Worm (Caenorhabditis elegans) whole organism, L3 larva: ENCODE results near the gene glrx-21.

ENCODE experiments used
- R02D3.7 ChIP-seq: fragments of 150-350 bp; optimal IDR thresholded peaks from 2 replicates; lab custom pipeline; 2014; ENCODE audit warnings: missing biosample characterization, missing genetic modification characterization
- ZK546.5 ChIP-seq: sonication (generic microtip); optimal IDR thresholded peaks from 2 replicates; lab custom pipeline; 2017; ENCODE audit warnings: missing biosample characterization, missing genetic modification characterization
- aly-2 ChIP-seq: fragments of 150-350 bp; optimal IDR thresholded peaks from 2 replicates; lab custom pipeline; 2014; ENCODE audit warnings: missing biosample characterization, missing genetic modification characterization
- ama-1 ChIP-seq: fragments of 150-350 bp; optimal IDR thresholded peaks from 2 replicates; lab custom pipeline; 2018
- ceh-16 ChIP-seq: sonication (generic microtip); optimal IDR thresholded peaks from 2 replicates; lab custom pipeline; 2017; ENCODE audit warnings: missing biosample characterization, missing genetic modification characterization
- ceh-28 ChIP-seq: fragments of 150-350 bp; optimal IDR thresholded peaks from 2 replicates; lab custom pipeline; 2014; ENCODE audit warnings: missing biosample characterization, missing genetic modification reagents, missing genetic modification characterization
- ceh-82 ChIP-seq: fragments of 150-350 bp; optimal IDR thresholded peaks from 2 replicates; lab custom pipeline; 2014; ENCODE audit warnings: missing biosample characterization, missing genetic modification characterization
- ceh-9 ChIP-seq: sonication (generic microtip); optimal IDR thresholded peaks from 2 replicates; lab custom pipeline; 2018; ENCODE audit warnings: missing biosample characterization, missing genetic modification characterization
- daf-12 ChIP-seq: fragments of 150-350 bp; optimal IDR thresholded peaks from 2 replicates; lab custom pipeline; 2014; ENCODE audit warnings: missing biosample characterization, missing genetic modification reagents, missing genetic modification characterization
- egl-27 ChIP-seq: sonication (generic microtip); optimal IDR thresholded peaks from 4 replicates; lab custom pipeline; 2017; ENCODE audit warnings: missing biosample characterization, missing genetic modification reagents, missing genetic modification characterization
- egl-5 ChIP-seq: fragments of 150-350 bp; optimal IDR thresholded peaks from 2 replicates; lab custom pipeline; 2017; ENCODE audit warnings: missing biosample characterization, missing genetic modification reagents, missing genetic modification characterization, inconsistent platforms
- elt-1 ChIP-seq: fragments of 150-350 bp; optimal IDR thresholded peaks from 2 replicates; lab custom pipeline; 2014; ENCODE audit warnings: missing biosample characterization, missing genetic modification characterization
- elt-2 ChIP-seq: sonication (generic microtip); optimal IDR thresholded peaks from 2 replicates; lab custom pipeline; 2016; ENCODE audit warnings: missing genetic modification reagents, mild to moderate bottlenecking, missing genetic modification characterization, missing compliant biosample characterization
- elt-3 ChIP-seq, 3 experiments: fragments of 150-350 bp in 1 of 3; sonication (generic microtip) in 2 of 3; optimal IDR thresholded peaks; 2 replicates in 2 of 3; 4 replicates in 1 of 3; lab custom pipeline; 2014 to 2017; ENCODE audit warnings: missing biosample characterization in 3 of 3, missing genetic modification characterization in 3 of 3
- eor-1 ChIP-seq, 2 experiments: fragments of 150-350 bp; optimal IDR thresholded peaks; 2 replicates each; lab custom pipeline; 2014 to 2018; ENCODE audit warnings: missing biosample characterization in 2 of 2, missing genetic modification characterization in 2 of 2
- fkh-10 ChIP-seq: sonication (generic microtip); optimal IDR thresholded peaks from 2 replicates; lab custom pipeline; 2017; ENCODE audit warnings: missing biosample characterization, missing genetic modification reagents, missing genetic modification characterization
- fkh-2 ChIP-seq: fragments of 150-350 bp; optimal IDR thresholded peaks from 2 replicates; lab custom pipeline; 2014; ENCODE audit warnings: missing biosample characterization, missing genetic modification reagents, missing genetic modification characterization
- fos-1 ChIP-seq: fragments of 150-350 bp; optimal IDR thresholded peaks from 2 replicates; lab custom pipeline; 2014; ENCODE audit warnings: missing biosample characterization, missing genetic modification characterization
- hmg-11 ChIP-seq: sonication (generic microtip); optimal IDR thresholded peaks from 2 replicates; lab custom pipeline; 2016; ENCODE audit warnings: missing genetic modification characterization, missing compliant biosample characterization
- jun-1 ChIP-seq: fragments of 150-350 bp; optimal IDR thresholded peaks from 2 replicates; lab custom pipeline; 2014; ENCODE audit warnings: missing biosample characterization, missing genetic modification reagents, missing genetic modification characterization
- lin-15B ChIP-seq: fragments of 150-350 bp; optimal IDR thresholded peaks from 2 replicates; lab custom pipeline; 2014; ENCODE audit warnings: missing biosample characterization, missing genetic modification characterization
- lin-39 ChIP-seq: fragments of 150-350 bp; optimal IDR thresholded peaks from 2 replicates; lab custom pipeline; 2018; ENCODE audit warnings: missing biosample characterization, missing genetic modification reagents, missing genetic modification characterization
- lsy-12 ChIP-seq: sonication (generic microtip); optimal IDR thresholded peaks from 2 replicates; lab custom pipeline; 2016; ENCODE audit warnings: mild to moderate bottlenecking, missing genetic modification characterization, missing compliant biosample characterization
- mdl-1 ChIP-seq: fragments of 150-350 bp; optimal IDR thresholded peaks from 2 replicates; lab custom pipeline; 2014; ENCODE audit warnings: missing biosample characterization, missing genetic modification characterization
- mml-1 ChIP-seq: fragments of 150-350 bp; sonication (generic microtip); optimal IDR thresholded peaks from 3 replicates; lab custom pipeline; 2014; ENCODE audit warnings: missing biosample characterization, missing genetic modification characterization
- nfya-1 ChIP-seq: sonication (generic microtip); optimal IDR thresholded peaks from 2 replicates; lab custom pipeline; 2017; ENCODE audit warnings: missing genetic modification characterization, mild to moderate bottlenecking, missing compliant biosample characterization, antibody characterized with exemption, moderate library complexity; ENCODE audit not compliant: insufficient read depth
- nhr-11 ChIP-seq: fragments of 150-350 bp; optimal IDR thresholded peaks from 2 replicates; lab custom pipeline; 2014; ENCODE audit warnings: missing biosample characterization, missing genetic modification characterization
- nhr-12 ChIP-seq: fragments of 150-350 bp; optimal IDR thresholded peaks from 2 replicates; lab custom pipeline; 2014; ENCODE audit warnings: missing biosample characterization, missing genetic modification characterization
- nhr-23 ChIP-seq: fragments of 150-350 bp; optimal IDR thresholded peaks from 2 replicates; lab custom pipeline; 2014; ENCODE audit warnings: missing biosample characterization, missing genetic modification reagents, missing genetic modification characterization
- nhr-237 ChIP-seq: fragments of 150-350 bp; optimal IDR thresholded peaks from 2 replicates; lab custom pipeline; 2014; ENCODE audit warnings: missing biosample characterization, missing genetic modification characterization
- nhr-25 ChIP-seq: sonication (generic microtip); optimal IDR thresholded peaks from 2 replicates; lab custom pipeline; 2017; ENCODE audit warnings: missing biosample characterization, missing genetic modification characterization
- nhr-28 ChIP-seq: fragments of 150-350 bp; optimal IDR thresholded peaks from 2 replicates; lab custom pipeline; 2014; ENCODE audit warnings: missing biosample characterization, missing genetic modification characterization
- nhr-43 ChIP-seq: sonication (generic microtip); optimal IDR thresholded peaks from 2 replicates; lab custom pipeline; 2016; ENCODE audit warnings: mild to moderate bottlenecking, missing genetic modification characterization, missing compliant biosample characterization; ENCODE audit not compliant: poor library complexity, severe bottlenecking
- nhr-67 ChIP-seq: fragments of 150-350 bp; optimal IDR thresholded peaks from 2 replicates; lab custom pipeline; 2014; ENCODE audit warnings: missing biosample characterization, missing genetic modification characterization
- nhr-76 ChIP-seq: fragments of 150-350 bp; sonication (generic microtip); optimal IDR thresholded peaks from 5 replicates; lab custom pipeline; 2014; ENCODE audit warnings: missing biosample characterization, missing genetic modification characterization
- nhr-77 ChIP-seq: fragments of 150-350 bp; optimal IDR thresholded peaks from 2 replicates; lab custom pipeline; 2014; ENCODE audit warnings: missing biosample characterization, missing genetic modification characterization
- pha-4 ChIP-seq: fragments of 150-350 bp; optimal IDR thresholded peaks from 2 replicates; lab custom pipeline; 2014; ENCODE audit warnings: missing biosample characterization, missing genetic modification reagents, missing genetic modification characterization
- pqm-1 ChIP-seq: fragments of 150-350 bp; optimal IDR thresholded peaks from 2 replicates; lab custom pipeline; 2017; ENCODE audit warnings: missing biosample characterization, missing genetic modification characterization, inconsistent platforms
- sea-2 ChIP-seq: fragments of 150-350 bp; sonication (generic microtip); optimal IDR thresholded peaks from 4 replicates; lab custom pipeline; 2014; ENCODE audit warnings: missing biosample characterization, missing genetic modification reagents, missing genetic modification characterization
- skn-1 ChIP-seq: fragments of 150-350 bp; optimal IDR thresholded peaks from 2 replicates; lab custom pipeline; 2014; ENCODE audit warnings: missing biosample characterization, missing genetic modification characterization
- snpc-4 ChIP-seq: fragments of 150-350 bp; optimal IDR thresholded peaks from 2 replicates; lab custom pipeline; 2014; ENCODE audit warnings: missing biosample characterization, missing genetic modification characterization
- tbx-2 ChIP-seq: sonication (generic microtip); optimal IDR thresholded peaks from 2 replicates; lab custom pipeline; 2016; ENCODE audit warnings: mild to moderate bottlenecking, missing genetic modification characterization, missing compliant biosample characterization
- unc-39 ChIP-seq: sonication (generic microtip); optimal IDR thresholded peaks from 4 replicates; lab custom pipeline; 2017; ENCODE audit warnings: missing biosample characterization, missing genetic modification characterization
- unc-62 ChIP-seq: fragments of 150-350 bp; sonication (generic microtip); optimal IDR thresholded peaks from 4 replicates; lab custom pipeline; 2014; ENCODE audit warnings: missing biosample characterization, missing genetic modification reagents, missing genetic modification characterization
- zag-1 ChIP-seq: fragments of 150-350 bp; optimal IDR thresholded peaks from 2 replicates; lab custom pipeline; 2014; ENCODE audit warnings: missing biosample characterization, missing genetic modification characterization
- ztf-11 ChIP-seq: fragments of 150-350 bp; optimal IDR thresholded peaks from 2 replicates; lab custom pipeline; 2014; ENCODE audit warnings: missing biosample characterization, missing genetic modification characterization
- ztf-4 ChIP-seq: fragments of 150-350 bp; optimal IDR thresholded peaks from 2 replicates; lab custom pipeline; 2014; ENCODE audit warnings: missing biosample characterization, missing genetic modification characterization

Gene glrx-21

ce11 chrIII:5371226-5371926, 25.5 kb upstream of the glrx-21 start, which contains the start of gene szy-2:
Gene szy-2 (minus strand): TSS chrIII:5371276.
- no peak for TF ChIP-seq pha-4 (tag; lab: Kevin White, UChicago)
- peak; percentile 64 for TF ChIP-seq lin-39 (tag; lab: Kevin White, UChicago)

DNA sequence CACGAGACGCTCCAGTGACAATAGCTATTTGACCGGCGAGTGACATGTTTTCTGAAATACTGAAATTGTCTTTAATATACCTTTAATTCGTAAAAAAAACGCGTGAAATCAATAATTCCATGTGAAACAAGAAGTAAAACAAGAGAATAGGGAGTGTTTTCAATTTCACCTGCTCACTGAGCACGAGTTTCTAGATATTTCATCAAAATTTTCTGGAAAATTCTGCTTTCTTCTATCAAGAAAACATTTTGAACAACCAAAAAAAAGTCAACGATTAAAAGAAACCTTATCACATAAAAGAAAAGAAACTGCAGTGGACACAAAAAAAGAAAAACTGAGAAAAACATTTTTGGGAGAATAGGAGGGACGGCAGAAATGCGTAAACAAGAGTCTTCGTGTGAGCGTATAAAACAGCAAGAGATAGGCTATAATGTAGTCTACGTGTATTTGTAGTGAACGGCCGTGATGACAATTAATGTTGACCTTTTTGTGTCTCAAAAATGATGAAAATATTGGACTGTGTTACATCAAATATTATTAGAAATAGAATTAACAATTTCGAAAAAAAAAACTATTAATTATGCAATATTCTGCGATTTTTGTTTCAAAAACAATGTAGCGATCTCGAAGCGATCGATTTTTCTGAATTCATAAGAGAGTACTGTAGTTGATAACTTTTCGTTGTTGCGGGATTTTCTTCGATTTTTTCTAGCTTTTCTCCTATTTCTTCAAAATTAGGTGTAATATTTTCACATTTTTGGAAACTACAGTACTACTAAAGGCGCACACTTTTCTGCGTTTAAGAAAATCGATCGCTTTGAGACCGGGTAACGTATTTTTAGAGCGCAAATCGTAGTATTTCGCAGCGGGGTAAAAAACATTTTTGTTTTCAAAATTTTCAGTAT, 22.3 kb upstream of the glrx-21 start, which contains the start of gene dhs-9:
Gene dhs-9 (minus strand): TSS at position 51 of the 905 bp plus-strand sequence.
- TF ChIP-seq eor-1 (tag; optimal IDR thresholded peaks at IDR 0.05; lab: Kevin White, UChicago), result no peak
- TF ChIP-seq nfya-1, result peak; percentile 10
- no peak for TF ChIP-seq nhr-237 (tag; lab: Kevin White, UChicago)
- TF ChIP-seq mdl-1 (tag; lab: Kevin White, UChicago), result no peak
- TF ChIP-seq aly-2 (tag; lab: Kevin White, UChicago), result no peak
- no peak for TF ChIP-seq fkh-2 (tag; lab: Kevin White, UChicago)
- no peak for TF ChIP-seq nhr-23 (tag; lab: Kevin White, UChicago)
- TF ChIP-seq elt-1 (tag; lab: Kevin White, UChicago), result no peak
- TF ChIP-seq nhr-12 (tag; lab: Kevin White, UChicago), result no peak
- peak; percentile 85 for TF ChIP-seq pha-4 (tag; lab: Kevin White, UChicago)
- no peak for TF ChIP-seq jun-1
- TF ChIP-seq ztf-4 (tag; lab: Kevin White, UChicago), result no peak
- TF ChIP-seq zag-1 (tag; lab: Kevin White, UChicago), result no peak
- TF ChIP-seq unc-62, result no peak
- no peak for TF ChIP-seq ceh-9 (tag; lab: Kevin White, UChicago)
- peak; percentile 46 for TF ChIP-seq egl-5
- no peak for TF ChIP-seq R02D3.7 (tag; lab: Kevin White, UChicago)
- TF ChIP-seq fos-1 (tag; lab: Kevin White, UChicago), result no peak
- TF ChIP-seq ztf-11 (tag; lab: Kevin White, UChicago), result no peak
- TF ChIP-seq elt-3 (tag; optimal IDR thresholded peaks at IDR 0.05; lab: Kevin White, UChicago), result no peak
- TF ChIP-seq ceh-28 (tag; lab: Kevin White, UChicago), result no peak
- peak; percentile 16 for TF ChIP-seq snpc-4 (tag; lab: Kevin White, UChicago)
- TF ChIP-seq fkh-10, result no peak
- TF ChIP-seq nhr-25, result no peak
- no peak for TF ChIP-seq lin-15B
- TF ChIP-seq nhr-28 (tag; lab: Kevin White, UChicago), result no peak
- no peak for TF ChIP-seq lsy-12 (tag; lab: Kevin White, UChicago)
- no peak for TF ChIP-seq ceh-16 (tag; lab: Kevin White, UChicago)
- peak; percentile 86 for TF ChIP-seq skn-1 (tag; lab: Kevin White, UChicago)
- peak; percentile 69 for TF ChIP-seq nhr-43 (tag; lab: Kevin White, UChicago)
- TF ChIP-seq pqm-1 (tag; lab: Kevin White, UChicago), result peak; percentile 54
- no peak for TF ChIP-seq nhr-76 (tag; lab: Kevin White, UChicago)
- no peak for TF ChIP-seq ceh-82 (tag; lab: Kevin White, UChicago)
- TF ChIP-seq ZK546.5, result no peak
- no peak for TF ChIP-seq sea-2
- no peak for TF ChIP-seq nhr-11 (tag; lab: Kevin White, UChicago)
- peak; percentile 62 for TF ChIP-seq elt-2 (tag; lab: Kevin White, UChicago)
- TF ChIP-seq hmg-11, result peak; percentile 1
- no peak for TF ChIP-seq lin-39 (tag; lab: Kevin White, UChicago)
- no peak for TF ChIP-seq unc-39 (tag; lab: Kevin White, UChicago)
- TF ChIP-seq mml-1, result no peak
- TF ChIP-seq ama-1 (lab: Kevin White, UChicago), result no peak
- no peak for TF ChIP-seq egl-27
- no peak for TF ChIP-seq nhr-67 (tag; lab: Kevin White, UChicago)
- no peak for TF ChIP-seq nhr-77
- peak; percentile 35 for TF ChIP-seq tbx-2 (tag; lab: Kevin White, UChicago)
- TF ChIP-seq daf-12, result no peak
